Worm (Caenorhabditis elegans) whole organism, L3 larva: ENCODE measurements around the gene spr-1.

Source experiments
- R02D3.7 ChIP-seq: fragments of 150-350 bp; optimal IDR thresholded peaks from 2 replicates; lab custom pipeline; 2014; ENCODE audit warnings: missing biosample characterization, missing genetic modification characterization
- ZK546.5 ChIP-seq: sonication (generic microtip); optimal IDR thresholded peaks from 2 replicates; lab custom pipeline; 2017; ENCODE audit warnings: missing biosample characterization, missing genetic modification characterization
- aly-2 ChIP-seq: fragments of 150-350 bp; optimal IDR thresholded peaks from 2 replicates; lab custom pipeline; 2014; ENCODE audit warnings: missing biosample characterization, missing genetic modification characterization
- ama-1 ChIP-seq: fragments of 150-350 bp; optimal IDR thresholded peaks from 2 replicates; lab custom pipeline; 2018
- ceh-16 ChIP-seq: sonication (generic microtip); optimal IDR thresholded peaks from 2 replicates; lab custom pipeline; 2017; ENCODE audit warnings: missing biosample characterization, missing genetic modification characterization
- ceh-28 ChIP-seq: fragments of 150-350 bp; optimal IDR thresholded peaks from 2 replicates; lab custom pipeline; 2014; ENCODE audit warnings: missing biosample characterization, missing genetic modification reagents, missing genetic modification characterization
- ceh-82 ChIP-seq: fragments of 150-350 bp; optimal IDR thresholded peaks from 2 replicates; lab custom pipeline; 2014; ENCODE audit warnings: missing biosample characterization, missing genetic modification characterization
- ceh-9 ChIP-seq: sonication (generic microtip); optimal IDR thresholded peaks from 2 replicates; lab custom pipeline; 2018; ENCODE audit warnings: missing biosample characterization, missing genetic modification characterization
- egl-27 ChIP-seq: sonication (generic microtip); optimal IDR thresholded peaks from 4 replicates; lab custom pipeline; 2017; ENCODE audit warnings: missing biosample characterization, missing genetic modification reagents, missing genetic modification characterization
- egl-5 ChIP-seq: fragments of 150-350 bp; optimal IDR thresholded peaks from 2 replicates; lab custom pipeline; 2017; ENCODE audit warnings: missing biosample characterization, missing genetic modification reagents, missing genetic modification characterization, inconsistent platforms
- elt-1 ChIP-seq: fragments of 150-350 bp; optimal IDR thresholded peaks from 2 replicates; lab custom pipeline; 2014; ENCODE audit warnings: missing biosample characterization, missing genetic modification characterization
- elt-2 ChIP-seq: sonication (generic microtip); optimal IDR thresholded peaks from 2 replicates; lab custom pipeline; 2016; ENCODE audit warnings: missing genetic modification reagents, mild to moderate bottlenecking, missing genetic modification characterization, missing compliant biosample characterization
- eor-1 ChIP-seq, 2 experiments: fragments of 150-350 bp; optimal IDR thresholded peaks; 2 replicates each; lab custom pipeline; 2014 to 2018; ENCODE audit warnings: missing biosample characterization in 2 of 2, missing genetic modification characterization in 2 of 2
- fkh-10 ChIP-seq: sonication (generic microtip); optimal IDR thresholded peaks from 2 replicates; lab custom pipeline; 2017; ENCODE audit warnings: missing biosample characterization, missing genetic modification reagents, missing genetic modification characterization
- fkh-2 ChIP-seq: fragments of 150-350 bp; optimal IDR thresholded peaks from 2 replicates; lab custom pipeline; 2014; ENCODE audit warnings: missing biosample characterization, missing genetic modification reagents, missing genetic modification characterization
- fos-1 ChIP-seq: fragments of 150-350 bp; optimal IDR thresholded peaks from 2 replicates; lab custom pipeline; 2014; ENCODE audit warnings: missing biosample characterization, missing genetic modification characterization
- jun-1 ChIP-seq: fragments of 150-350 bp; optimal IDR thresholded peaks from 2 replicates; lab custom pipeline; 2014; ENCODE audit warnings: missing biosample characterization, missing genetic modification reagents, missing genetic modification characterization
- lin-15B ChIP-seq: fragments of 150-350 bp; optimal IDR thresholded peaks from 2 replicates; lab custom pipeline; 2014; ENCODE audit warnings: missing biosample characterization, missing genetic modification characterization
- lin-39 ChIP-seq: fragments of 150-350 bp; optimal IDR thresholded peaks from 2 replicates; lab custom pipeline; 2018; ENCODE audit warnings: missing biosample characterization, missing genetic modification reagents, missing genetic modification characterization
- lsy-12 ChIP-seq: sonication (generic microtip); optimal IDR thresholded peaks from 2 replicates; lab custom pipeline; 2016; ENCODE audit warnings: mild to moderate bottlenecking, missing genetic modification characterization, missing compliant biosample characterization
- mdl-1 ChIP-seq: fragments of 150-350 bp; optimal IDR thresholded peaks from 2 replicates; lab custom pipeline; 2014; ENCODE audit warnings: missing biosample characterization, missing genetic modification characterization
- mml-1 ChIP-seq: fragments of 150-350 bp; sonication (generic microtip); optimal IDR thresholded peaks from 3 replicates; lab custom pipeline; 2014; ENCODE audit warnings: missing biosample characterization, missing genetic modification characterization
- nfya-1 ChIP-seq: sonication (generic microtip); optimal IDR thresholded peaks from 2 replicates; lab custom pipeline; 2017; ENCODE audit warnings: missing genetic modification characterization, mild to moderate bottlenecking, missing compliant biosample characterization, antibody characterized with exemption, moderate library complexity; ENCODE audit not compliant: insufficient read depth
- nhr-11 ChIP-seq: fragments of 150-350 bp; optimal IDR thresholded peaks from 2 replicates; lab custom pipeline; 2014; ENCODE audit warnings: missing biosample characterization, missing genetic modification characterization
- nhr-12 ChIP-seq: fragments of 150-350 bp; optimal IDR thresholded peaks from 2 replicates; lab custom pipeline; 2014; ENCODE audit warnings: missing biosample characterization, missing genetic modification characterization
- nhr-23 ChIP-seq: fragments of 150-350 bp; optimal IDR thresholded peaks from 2 replicates; lab custom pipeline; 2014; ENCODE audit warnings: missing biosample characterization, missing genetic modification reagents, missing genetic modification characterization
- nhr-237 ChIP-seq: fragments of 150-350 bp; optimal IDR thresholded peaks from 2 replicates; lab custom pipeline; 2014; ENCODE audit warnings: missing biosample characterization, missing genetic modification characterization
- nhr-28 ChIP-seq: fragments of 150-350 bp; optimal IDR thresholded peaks from 2 replicates; lab custom pipeline; 2014; ENCODE audit warnings: missing biosample characterization, missing genetic modification characterization
- nhr-43 ChIP-seq: sonication (generic microtip); optimal IDR thresholded peaks from 2 replicates; lab custom pipeline; 2016; ENCODE audit warnings: mild to moderate bottlenecking, missing genetic modification characterization, missing compliant biosample characterization; ENCODE audit not compliant: poor library complexity, severe bottlenecking
- nhr-67 ChIP-seq: fragments of 150-350 bp; optimal IDR thresholded peaks from 2 replicates; lab custom pipeline; 2014; ENCODE audit warnings: missing biosample characterization, missing genetic modification characterization
- nhr-77 ChIP-seq: fragments of 150-350 bp; optimal IDR thresholded peaks from 2 replicates; lab custom pipeline; 2014; ENCODE audit warnings: missing biosample characterization, missing genetic modification characterization
- pha-4 ChIP-seq: fragments of 150-350 bp; optimal IDR thresholded peaks from 2 replicates; lab custom pipeline; 2014; ENCODE audit warnings: missing biosample characterization, missing genetic modification reagents, missing genetic modification characterization
- pqm-1 ChIP-seq: fragments of 150-350 bp; optimal IDR thresholded peaks from 2 replicates; lab custom pipeline; 2017; ENCODE audit warnings: missing biosample characterization, missing genetic modification characterization, inconsistent platforms
- sea-2 ChIP-seq: fragments of 150-350 bp; sonication (generic microtip); optimal IDR thresholded peaks from 4 replicates; lab custom pipeline; 2014; ENCODE audit warnings: missing biosample characterization, missing genetic modification reagents, missing genetic modification characterization
- snpc-4 ChIP-seq: fragments of 150-350 bp; optimal IDR thresholded peaks from 2 replicates; lab custom pipeline; 2014; ENCODE audit warnings: missing biosample characterization, missing genetic modification characterization
- tbx-2 ChIP-seq: sonication (generic microtip); optimal IDR thresholded peaks from 2 replicates; lab custom pipeline; 2016; ENCODE audit warnings: mild to moderate bottlenecking, missing genetic modification characterization, missing compliant biosample characterization
- unc-39 ChIP-seq: sonication (generic microtip); optimal IDR thresholded peaks from 4 replicates; lab custom pipeline; 2017; ENCODE audit warnings: missing biosample characterization, missing genetic modification characterization
- ztf-11 ChIP-seq: fragments of 150-350 bp; optimal IDR thresholded peaks from 2 replicates; lab custom pipeline; 2014; ENCODE audit warnings: missing biosample characterization, missing genetic modification characterization

The spr-1 gene

DNA sequence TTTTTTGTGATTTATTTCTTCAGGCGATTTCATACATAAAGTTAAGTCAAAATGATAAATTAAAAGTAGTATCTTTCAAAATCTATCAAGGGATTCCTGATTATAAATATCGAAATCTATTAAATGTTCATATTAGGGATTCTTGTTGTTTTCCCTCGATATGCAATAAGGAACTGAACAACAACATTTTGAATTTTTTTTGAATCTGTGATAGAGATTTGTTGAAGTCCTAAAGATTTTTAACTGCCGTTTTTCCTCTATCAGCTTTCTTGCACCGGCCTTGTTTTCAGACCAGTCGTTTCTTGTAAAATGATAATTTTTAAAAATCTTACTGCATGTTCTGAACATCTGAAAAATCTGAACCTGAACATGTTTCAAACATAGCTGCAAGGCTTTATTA, 26.6 kb upstream of the spr-1 start:
- no peak for TF ChIP-seq egl-5 (tag; lab: Kevin White, UChicago)
- no peak for TF ChIP-seq lin-39 (tag; lab: Kevin White, UChicago)
- TF ChIP-seq fos-1 (tag; lab: Kevin White, UChicago) = no peak
- TF ChIP-seq tbx-2 (tag; lab: Kevin White, UChicago) = no peak
- TF ChIP-seq nhr-23 (tag; lab: Kevin White, UChicago) = no peak
- TF ChIP-seq eor-1 (tag; optimal IDR thresholded peaks at IDR 0.05; lab: Kevin White, UChicago) = no peak
- no peak for TF ChIP-seq ceh-16 (tag; lab: Kevin White, UChicago)
- no peak for TF ChIP-seq pha-4 (tag; lab: Kevin White, UChicago)
- TF ChIP-seq, all 47 proteins: peak for 0

DNA sequence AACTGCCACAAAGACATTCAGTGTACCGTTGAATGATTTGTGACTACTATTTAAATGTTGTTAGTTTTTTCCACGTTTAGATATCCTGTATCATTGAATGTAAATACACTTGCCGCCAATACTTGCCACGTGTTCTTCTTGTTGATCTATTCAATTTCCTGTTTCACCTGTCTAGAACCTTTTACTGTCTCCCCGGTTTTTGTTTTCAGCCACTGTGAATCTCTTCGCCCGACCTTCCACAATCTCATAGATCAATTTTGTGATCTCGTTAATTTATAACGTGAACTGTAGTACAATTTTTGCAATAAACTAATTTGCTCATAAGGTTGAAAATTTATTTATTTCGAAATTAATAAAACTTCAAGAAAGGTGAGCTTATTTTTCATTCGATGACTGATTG, 16.2 kb upstream of the spr-1 start, which contains the start of gene D1014.13:
Gene D1014.13 (plus strand): TSS at position 301 of the 400 bp plus-strand sequence.
- TF ChIP-seq nhr-28 (tag; lab: Kevin White, UChicago) (no peak), lin-15B (tag; lab: Kevin White, UChicago) (no peak), lsy-12 (tag; lab: Kevin White, UChicago) (no peak), nhr-67 (no peak), mml-1 (no peak), aly-2 (tag; lab: Kevin White, UChicago) (no peak), nfya-1 (tag; lab: Kevin White, UChicago) (no peak), nhr-237 (tag; lab: Kevin White, UChicago) (no peak), fkh-10 (GFP tag; lab: Kevin White, UChicago) (no peak), ceh-82 (tag; lab: Kevin White, UChicago) (no peak), ZK546.5 (no peak), fkh-2 (tag; lab: Kevin White, UChicago) (no peak), unc-39 (no peak), jun-1 (tag; lab: Kevin White, UChicago) (no peak), egl-5 (tag; lab: Kevin White, UChicago) (no peak), snpc-4 (tag; lab: Kevin White, UChicago) (no peak), ama-1 (lab: Kevin White, UChicago) (no peak), mdl-1 (tag; lab: Kevin White, UChicago) (no peak), egl-27 (tag; lab: Kevin White, UChicago) (no peak)

DNA sequence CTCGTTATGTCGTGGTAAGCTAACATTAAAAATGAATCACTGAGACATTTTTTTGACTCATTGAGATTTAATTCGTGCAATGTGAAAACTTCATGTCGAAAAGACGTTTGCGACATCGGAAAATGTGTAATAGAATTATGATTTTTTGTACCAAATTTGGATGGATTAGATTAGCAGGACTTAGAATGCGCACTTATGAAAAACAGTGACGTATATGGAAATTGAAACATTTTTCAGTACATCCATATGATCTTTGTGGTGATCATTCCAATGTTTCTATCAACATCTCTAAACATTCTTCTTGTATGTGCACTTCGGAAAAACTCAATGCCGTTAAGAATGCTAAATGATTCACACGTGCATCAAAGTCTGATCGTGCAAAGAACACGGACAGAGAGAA, 15.4 kb upstream of the spr-1 start:
- TF ChIP-seq ceh-28 (tag; lab: Kevin White, UChicago) = no peak
- no peak for TF ChIP-seq tbx-2 (tag; lab: Kevin White, UChicago)
- TF ChIP-seq ceh-82 (tag; lab: Kevin White, UChicago) = no peak
- no peak for TF ChIP-seq nfya-1 (tag; lab: Kevin White, UChicago)
- TF ChIP-seq mml-1 = no peak
- no peak for TF ChIP-seq aly-2 (tag; lab: Kevin White, UChicago)
- TF ChIP-seq ceh-9 = no peak
- no peak for TF ChIP-seq nhr-43 (tag; lab: Kevin White, UChicago)
- no peak for TF ChIP-seq ztf-11 (tag; lab: Kevin White, UChicago)
- TF ChIP-seq snpc-4 (tag; lab: Kevin White, UChicago) = no peak
- TF ChIP-seq nhr-67 = no peak
- no peak for TF ChIP-seq nhr-11 (tag; lab: Kevin White, UChicago)
- no peak for TF ChIP-seq nhr-12 (tag; lab: Kevin White, UChicago)
- no peak for TF ChIP-seq pqm-1 (tag; lab: Kevin White, UChicago)
- no peak for TF ChIP-seq sea-2 (GFP tag; lab: Kevin White, UChicago)
- no peak for TF ChIP-seq unc-39
- TF ChIP-seq nhr-77 = no peak

DNA sequence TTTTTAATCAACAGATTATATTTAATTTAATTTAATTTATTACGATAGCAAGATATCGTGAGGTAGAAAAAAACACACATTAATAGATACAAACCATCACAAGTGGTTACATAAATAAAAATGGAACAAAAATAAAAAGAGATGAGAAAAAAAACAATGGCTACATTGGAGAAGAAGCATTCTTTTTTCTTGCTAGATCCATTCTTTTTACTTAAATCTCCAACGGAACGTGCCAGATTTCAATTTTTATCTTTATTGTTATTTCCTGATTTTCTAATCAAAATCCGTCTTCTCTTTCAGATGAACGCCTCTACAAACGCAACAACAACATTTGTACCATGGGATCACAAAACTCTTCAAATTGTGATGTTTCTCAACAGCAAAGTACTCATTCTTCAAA, 14.5 kb upstream of the spr-1 start, which contains the start of gene D1014.2:
Gene D1014.2 (plus strand): TSS at position 301 of the 400 bp plus-strand sequence.
- no peak for TF ChIP-seq lin-39 (tag; lab: Kevin White, UChicago)
- no peak for TF ChIP-seq fkh-2 (tag; lab: Kevin White, UChicago)
- TF ChIP-seq jun-1 (tag; lab: Kevin White, UChicago) = no peak
- no peak for TF ChIP-seq elt-1
- no peak for TF ChIP-seq fkh-10 (GFP tag; lab: Kevin White, UChicago)
- no peak for TF ChIP-seq tbx-2 (tag; lab: Kevin White, UChicago)
- no peak for TF ChIP-seq nhr-12 (tag; lab: Kevin White, UChicago)
- TF ChIP-seq nhr-11 (tag; lab: Kevin White, UChicago) = no peak
- no peak for TF ChIP-seq R02D3.7
- no peak for TF ChIP-seq nhr-67
- no peak for TF ChIP-seq nhr-77
- TF ChIP-seq elt-2 = no peak
